Fruit fly (Drosophila melanogaster): ENCODE measurements around the gene RFeSP.

DNA sequence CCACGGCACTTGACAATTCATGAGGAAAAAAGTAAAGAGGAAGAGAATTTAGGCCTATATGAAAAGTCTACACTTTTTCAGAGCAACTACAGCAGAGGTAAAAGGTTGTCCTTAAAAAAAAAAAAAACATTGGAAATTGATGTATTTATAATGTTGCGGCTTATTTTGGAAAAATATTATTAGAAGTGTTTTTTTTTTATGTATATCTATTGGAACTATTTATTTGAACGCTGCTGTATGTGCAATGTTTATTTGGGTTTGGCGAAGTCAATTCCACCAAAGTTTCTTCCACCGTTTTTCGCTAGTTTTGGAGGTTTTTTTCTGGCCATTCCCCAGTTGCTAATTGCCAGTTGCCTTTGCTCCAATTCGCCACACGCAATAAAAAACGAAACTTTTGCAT is 41.9 kb upstream of the RFeSP start:
- TF ChIP-seq OdsH (GFP tag; optimal IDR thresholded peaks at IDR 0.05) (no peak), CG6276 (GFP tag; optimal IDR thresholded peaks at IDR 0.05) (no peak), Hr39 (GFP tag; optimal IDR thresholded peaks at IDR 0.05) (no peak), CG7368 (GFP tag; optimal IDR thresholded peaks at IDR 0.05) (no peak), lz (GFP tag; optimal IDR thresholded peaks at IDR 0.05) (no peak), fd59A (GFP tag; optimal IDR thresholded peaks at IDR 0.05) (no peak), Sox15 (GFP tag; optimal IDR thresholded peaks at IDR 0.05) (no peak), dsx (GFP tag; optimal IDR thresholded peaks at IDR 0.05; ENCODE audit: poor library complexity, severe bottlenecking) (no peak), CG9139 (GFP tag; optimal IDR thresholded peaks at IDR 0.05) (no peak), Hr4 (GFP tag; optimal IDR thresholded peaks at IDR 0.05) (peak; percentile 10), Ets21C (GFP tag; optimal IDR thresholded peaks at IDR 0.05) (no peak), Ets96B (tag; optimal IDR thresholded peaks at IDR 0.05) (no peak), CG8119 (GFP tag; IDR thresholded peaks at IDR 0.05) (peak; percentile 31; the same call in 1 of the 3 replicates), CG6854 (GFP tag; optimal IDR thresholded peaks at IDR 0.05) (no peak)

Data from whole organism, prepupa.